Fruit fly (Drosophila melanogaster) S2 (cell line): ENCODE results near the gene Mtpalpha.

Experiments used
- CG8478 ChIP-seq: fragments of >200 bp; optimal IDR thresholded peaks from 2 replicates; lab custom pipeline; 2018
- CTCF ChIP-seq, 2 experiments: fragments of >200 bp; optimal IDR thresholded peaks; 2 replicates each; lab custom pipeline; 2018

- TF ChIP-seq CG8478, result no peak
- no peak for TF ChIP-seq CTCF (optimal IDR thresholded peaks at IDR 0.05; lab: Kevin White, UChicago)
These were observed 31.1 kb downstream of the Mtpalpha start, which contains the start of gene CG13114 for dm6 chr2L:9545511-9545910.
